In genomic region chrX:3031752-3032151, dm6 we compare ENCODE assay signal across 1 fruit fly cellular context.
TF ChIP-seq lines count a peak whose summit lies in the region.

No protein-coding gene starts in this region.

TF ChIP-seq in whole organism, embryonic, 481 proteins besides CTCF, POLR2A, EP300 and RAD21 (continued from another document):
- TF ChIP-seq abd-A (tag; optimal IDR thresholded peaks at IDR 0.05; lab: Kevin White, UChicago) (peak; percentile 25), CG6854 (GFP tag; optimal IDR thresholded peaks at IDR 0.05; lab: Kevin White, UChicago) (no peak), D19A (tag; optimal IDR thresholded peaks at IDR 0.05; lab: Kevin White, UChicago) (no peak), CG2875 (GFP tag; optimal IDR thresholded peaks at IDR 0.05; lab: Kevin White, UChicago) (no peak), CG7357 (GFP tag; IDR thresholded peaks at IDR 0.05; lab: Robert Waterston, UW) (no peak), CG17385 (GFP tag; optimal IDR thresholded peaks at IDR 0.05; lab: Kevin White, UChicago) (no peak), CG11085 (GFP tag; IDR thresholded peaks at IDR 0.05; lab: Robert Waterston, UW) (no peak), CG11723 (GFP tag; optimal IDR thresholded peaks at IDR 0.05; lab: Kevin White, UChicago) (no peak), CG2712 (tag; optimal IDR thresholded peaks at IDR 0.05; lab: Kevin White, UChicago) (peak; percentile 38), CG30431 (GFP tag; optimal IDR thresholded peaks at IDR 0.05; lab: Kevin White, UChicago) (no peak), unpg (GFP tag; optimal IDR thresholded peaks at IDR 0.05; lab: Kevin White, UChicago) (peak; percentile 1), CG3065 (GFP tag; optimal IDR thresholded peaks at IDR 0.05; lab: Kevin White, UChicago) (no peak), phol (tag; optimal IDR thresholded peaks at IDR 0.05; lab: Kevin White, UChicago) (peak; percentile 17), CG11504 (tag; optimal IDR thresholded peaks at IDR 0.05; lab: Kevin White, UChicago) (peak; percentile 37), CG14860 (GFP tag; IDR thresholded peaks at IDR 0.05; lab: Robert Waterston, UW; ENCODE audit: partially characterized antibody) (no peak), CG11093 (GFP tag; IDR thresholded peaks at IDR 0.05; lab: Robert Waterston, UW) (no peak), Scr (GFP tag; IDR thresholded peaks at IDR 0.05; lab: Robert Waterston, UW; ENCODE audit: partially characterized antibody) (no peak), CG18599 (GFP tag; optimal IDR thresholded peaks at IDR 0.05; lab: Kevin White, UChicago) (peak; percentile 53), hth (optimal IDR thresholded peaks at IDR 0.05; lab: Kevin White, UChicago) (no peak), CG32532 (GFP tag; IDR thresholded peaks at IDR 0.05; lab: Robert Waterston, UW) (peak; percentile 41; the same call in 1 of the 2 replicates), CG10979 (tag; optimal IDR thresholded peaks at IDR 0.05; lab: Kevin White, UChicago) (peak; percentile 33), Hand (GFP tag; optimal IDR thresholded peaks at IDR 0.05; lab: Kevin White, UChicago) (no peak), CG12659 (GFP tag; optimal IDR thresholded peaks at IDR 0.05; lab: Kevin White, UChicago) (no peak), da (GFP tag; optimal IDR thresholded peaks at IDR 0.05; lab: Kevin White, UChicago) (no peak), CG2129 (GFP tag; IDR thresholded peaks at IDR 0.05; lab: Robert Waterston, UW; ENCODE audit: partially characterized antibody) (no peak), CG15601 (tag; optimal IDR thresholded peaks at IDR 0.05; lab: Kevin White, UChicago) (no peak), row (GFP tag; IDR thresholded peaks at IDR 0.05; lab: Robert Waterston, UW) (peak; percentile 47; the same call in 2 of the 3 replicates), tio (GFP tag; optimal IDR thresholded peaks at IDR 0.05; lab: Kevin White, UChicago) (peak; percentile 7), CG32772 (GFP tag; IDR thresholded peaks at IDR 0.05; lab: Robert Waterston, UW) (no peak), ftz-f1 (GFP tag; optimal IDR thresholded peaks at IDR 0.05; lab: Kevin White, UChicago) (no peak), zf30C (GFP tag; optimal IDR thresholded peaks at IDR 0.05; lab: Kevin White, UChicago) (peak; percentile 22), Oli (tag; optimal IDR thresholded peaks at IDR 0.05; lab: Kevin White, UChicago) (peak; percentile 18), pho (GFP tag; optimal IDR thresholded peaks at IDR 0.05; lab: Kevin White, UChicago) (no peak), CG4820 (GFP tag; optimal IDR thresholded peaks at IDR 0.05; lab: Kevin White, UChicago) (no peak), CG7839 (tag; optimal IDR thresholded peaks at IDR 0.05; lab: Kevin White, UChicago) (peak; percentile 28), Sry-δ (GFP tag; optimal IDR thresholded peaks at IDR 0.05; lab: Kevin White, UChicago) (no peak), lab (GFP tag; optimal IDR thresholded peaks at IDR 0.05; lab: Kevin White, UChicago) (peak; percentile 60), YL-1 (GFP tag; optimal IDR thresholded peaks at IDR 0.05; lab: Kevin White, UChicago) (no peak), PHDP (tag; optimal IDR thresholded peaks at IDR 0.05; lab: Kevin White, UChicago) (no peak), ATbp (GFP tag; optimal IDR thresholded peaks at IDR 0.05; lab: Kevin White, UChicago) (no peak), knrl (GFP tag; IDR thresholded peaks at IDR 0.05; lab: Robert Waterston, UW; ENCODE audit: partially characterized antibody) (no peak), nau (GFP tag; optimal IDR thresholded peaks at IDR 0.05; lab: Kevin White, UChicago) (no peak), nmo (GFP tag; optimal IDR thresholded peaks at IDR 0.05; lab: Kevin White, UChicago) (peak; percentile 21), sens (GFP tag; lab: Kevin White, UChicago) (peak; percentile 84), CG17359 (tag; optimal IDR thresholded peaks at IDR 0.05; lab: Kevin White, UChicago) (peak; percentile 8), eyg (GFP tag; optimal IDR thresholded peaks at IDR 0.05; lab: Kevin White, UChicago) (no peak), CG7987 (GFP tag; optimal IDR thresholded peaks at IDR 0.05; lab: Kevin White, UChicago) (no peak), danr (GFP tag; IDR thresholded peaks at IDR 0.05; lab: Robert Waterston, UW) (no peak), CG31388 (GFP tag; optimal IDR thresholded peaks at IDR 0.05; lab: Kevin White, UChicago) (no peak), ewg (GFP tag; optimal IDR thresholded peaks at IDR 0.05; lab: Kevin White, UChicago) (no peak), Asciz (GFP tag; optimal IDR thresholded peaks at IDR 0.05; lab: Kevin White, UChicago) (no peak), pum (GFP tag; optimal IDR thresholded peaks at IDR 0.05; lab: Kevin White, UChicago) (no peak), Pdp1 (GFP tag; optimal IDR thresholded peaks at IDR 0.05; lab: Kevin White, UChicago) (no peak), CG3407 (GFP tag; optimal IDR thresholded peaks at IDR 0.05; lab: Kevin White, UChicago) (no peak), CG34376 (GFP tag; optimal IDR thresholded peaks at IDR 0.05; lab: Kevin White, UChicago) (no peak), al (GFP tag; IDR thresholded peaks at IDR 0.05; lab: Robert Waterston, UW) (no peak), Ets65A (GFP tag; lab: Kevin White, UChicago) (peak; percentile 24), CG30020 (tag; optimal IDR thresholded peaks at IDR 0.05; lab: Kevin White, UChicago) (no peak), Dip3 (GFP tag; optimal IDR thresholded peaks at IDR 0.05; lab: Kevin White, UChicago) (no peak), toy (GFP tag; IDR thresholded peaks at IDR 0.05; lab: Robert Waterston, UW) (no peak), CG3726 (GFP tag; IDR thresholded peaks at IDR 0.05; lab: Robert Waterston, UW) (no peak), bab2 (GFP tag; optimal IDR thresholded peaks at IDR 0.05; lab: Kevin White, UChicago) (no peak), CG2678 (tag; optimal IDR thresholded peaks at IDR 0.05; lab: Kevin White, UChicago) (peak; percentile 47), scrt (GFP tag; optimal IDR thresholded peaks at IDR 0.05; lab: Kevin White, UChicago) (peak; percentile 18), CG4424 (GFP tag; optimal IDR thresholded peaks at IDR 0.05; lab: Kevin White, UChicago) (peak; percentile 6), repo (GFP tag; optimal IDR thresholded peaks at IDR 0.05; lab: Kevin White, UChicago) (no peak), so (GFP tag; IDR thresholded peaks at IDR 0.05; lab: Robert Waterston, UW) (no peak), gce (GFP tag; IDR thresholded peaks at IDR 0.05; lab: Robert Waterston, UW) (no peak)
